Worm (Caenorhabditis elegans): ENCODE measurements around the gene nlp-11.

ce11 chrII:9667382-9667781, 24.4 kb downstream of the nlp-11 start, which contains the start of gene ZK1320.11:
- TF ChIP-seq snpc-4 (tag; optimal IDR thresholded peaks at IDR 0.05) (no peak), unc-120 (tag; optimal IDR thresholded peaks at IDR 0.05; ENCODE audit: poor library complexity, severe bottlenecking) (no peak), unc-62 (GFP tag; optimal IDR thresholded peaks at IDR 0.05) (no peak), unc-39 (tag; optimal IDR thresholded peaks at IDR 0.05) (no peak)

All from whole organism, mixed stage, embryonic.